Worm (Caenorhabditis elegans): ENCODE results near the gene din-1.

ce11 chrII:11642025-11642424 lies 8.6 kb upstream of the din-1 start:
- TF ChIP-seq C17E4.6 (GFP tag; IDR thresholded peaks at IDR 0.05) = no peak
- no peak for TF ChIP-seq unc-62 (GFP tag; optimal IDR thresholded peaks at IDR 0.05)
- no peak for TF ChIP-seq madf-6 (GFP tag; IDR thresholded peaks at IDR 0.05)
- no peak for TF ChIP-seq ama-1 (optimal IDR thresholded peaks at IDR 0.05)
- TF ChIP-seq ama-1 (GFP tag; optimal IDR thresholded peaks at IDR 0.05) = no peak
- TF ChIP-seq rec-8 (tag; optimal IDR thresholded peaks at IDR 0.05) = no peak
- no peak for TF ChIP-seq egl-18 (GFP tag; IDR thresholded peaks at IDR 0.05)
- no peak for TF ChIP-seq sea-2 (GFP tag; IDR thresholded peaks at IDR 0.05)
